Worm (Caenorhabditis elegans): Measurements from ENCODE around the gene pelo-1.

The pelo-1 gene

DNA sequence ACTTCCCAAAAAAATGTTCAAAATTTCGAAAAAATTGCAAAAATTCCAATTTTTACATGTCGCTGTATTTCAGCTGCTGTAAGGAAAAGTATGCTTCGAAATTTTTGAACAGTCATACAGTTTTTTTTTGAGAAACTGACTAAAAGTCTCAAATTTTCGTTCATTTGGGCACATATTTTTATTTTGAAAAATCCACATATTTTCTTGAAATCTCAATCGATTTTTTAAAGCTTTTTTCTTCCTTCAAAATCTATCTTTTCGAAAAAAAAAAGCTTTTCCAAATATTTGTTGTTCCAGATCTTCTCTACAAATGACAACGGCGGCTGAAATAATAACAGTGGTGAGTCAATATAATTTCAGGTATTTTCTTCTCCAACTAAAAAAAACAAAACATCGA is 7.0 kb downstream of the pelo-1 start, which contains the start of gene asd-1:
asd-1 (plus strand) TSS at position 298 of the 397 bp plus-strand sequence.
- TF ChIP-seq daf-12 (tag; optimal IDR thresholded peaks at IDR 0.05) (no peak), snpc-4 (tag; optimal IDR thresholded peaks at IDR 0.05) (no peak), F37D6.2 (tag; optimal IDR thresholded peaks at IDR 0.05) (no peak), ceh-32 (tag; optimal IDR thresholded peaks at IDR 0.05; ENCODE audit: poor library complexity) (no peak), nhr-25 (tag; optimal IDR thresholded peaks at IDR 0.05; ENCODE audit: borderline replicate concordance, insufficient read depth) (no peak), madf-9 (GFP tag; conservative IDR thresholded peaks at IDR 0.05) (no peak), lin-15B (tag; optimal IDR thresholded peaks at IDR 0.05) (no peak), dve-1 (tag; optimal IDR thresholded peaks at IDR 0.05; ENCODE audit: insufficient read depth) (no peak), nhr-102 (tag; optimal IDR thresholded peaks at IDR 0.05) (no peak), zfp-2 (tag; optimal IDR thresholded peaks at IDR 0.05) (no peak), lin-38 (GFP tag; IDR thresholded peaks at IDR 0.05) (no peak), ceh-62 (tag; optimal IDR thresholded peaks at IDR 0.05) (no peak), lsy-2 (tag; optimal IDR thresholded peaks at IDR 0.05) (no peak), saeg-2 (GFP tag; IDR thresholded peaks at IDR 0.05) (no peak), aly-2 (tag; optimal IDR thresholded peaks at IDR 0.05) (no peak), jun-1 (tag; optimal IDR thresholded peaks at IDR 0.05) (no peak), ztf-7 (tag; optimal IDR thresholded peaks at IDR 0.05) (no peak), daf-19 (GFP tag; conservative IDR thresholded peaks at IDR 0.05) (no peak), madf-5 (GFP tag; IDR thresholded peaks at IDR 0.05) (no peak)

DNA sequence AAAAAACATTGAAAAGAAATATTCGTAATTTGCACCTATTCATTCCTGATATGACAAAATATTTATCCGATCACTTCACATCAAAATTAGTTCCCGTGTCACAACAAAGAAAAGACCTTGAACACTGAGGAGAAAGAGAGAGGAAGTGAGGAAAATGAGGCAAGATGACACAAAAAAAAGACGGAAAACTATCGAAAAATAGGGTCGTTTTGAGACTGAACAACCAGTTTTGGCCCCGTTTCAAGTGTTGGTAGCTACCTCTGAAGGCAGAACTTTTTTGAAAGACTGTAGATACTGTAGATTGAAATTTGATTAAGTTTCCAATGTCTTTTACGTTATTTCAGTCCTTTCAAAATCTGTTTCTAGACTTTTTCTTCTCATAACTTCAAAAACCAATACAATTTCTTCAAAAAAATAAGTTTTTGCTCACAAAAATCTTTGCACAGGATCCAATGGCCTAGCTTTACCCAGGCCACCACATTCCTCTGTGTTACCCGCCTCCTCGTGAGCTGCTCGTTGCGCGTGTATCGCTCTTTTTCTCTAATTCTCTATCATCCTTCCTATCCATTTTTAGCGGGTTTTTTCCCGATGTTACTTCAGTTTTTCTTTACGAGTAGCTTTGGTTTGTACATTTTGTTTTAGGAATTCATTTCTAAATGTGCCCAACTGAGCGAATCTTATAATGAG is 7.6 kb downstream of the pelo-1 start:
- TF ChIP-seq aha-1 (tag) (peak; percentile 87), mep-1 (tag; optimal IDR thresholded peaks at IDR 0.05) (peak; percentile 65), F49E8.2 (tag; optimal IDR thresholded peaks at IDR 0.05; ENCODE audit: borderline replicate concordance) (no peak), rbr-2 (tag; optimal IDR thresholded peaks at IDR 0.05) (peak; percentile 45), hlh-30 (tag; optimal IDR thresholded peaks at IDR 0.05; ENCODE audit: insufficient read depth) (peak; percentile 95), fkh-10 (GFP tag; optimal IDR thresholded peaks at IDR 0.05) (peak; percentile 12), mes-2 (tag; optimal IDR thresholded peaks at IDR 0.05; ENCODE audit: poor library complexity, severe bottlenecking) (peak; percentile 86), lsy-2 (tag; optimal IDR thresholded peaks at IDR 0.05) (peak; percentile 49 to 82), dmd-6 (GFP tag; IDR thresholded peaks at IDR 0.05) (0 out of 2 replicates have a peak, but pooled peaks have one; percentile 9), dpl-1 (GFP tag; optimal IDR thresholded peaks at IDR 0.05) (peak; percentile 42), unc-130 (GFP tag; optimal IDR thresholded peaks at IDR 0.05) (peak; percentile 45), fos-1 (tag; optimal IDR thresholded peaks at IDR 0.05) (no peak), hif-1 (tag; optimal IDR thresholded peaks at IDR 0.05) (peak in 1 of 2 experiments; percentile 67), mxl-3 (GFP tag; optimal IDR thresholded peaks at IDR 0.05) (peak; percentile 38), mdl-1 (tag; optimal IDR thresholded peaks at IDR 0.05) (peak; percentile 80 to 91), tra-1 (GFP tag; IDR thresholded peaks at IDR 0.05) (no peak), egl-43 (GFP tag; IDR thresholded peaks at IDR 0.05) (no peak), Y48G9A.11 (GFP tag; IDR thresholded peaks at IDR 0.05) (peak; percentile 52; the same call in 1 of the 2 replicates), lin-38 (GFP tag; IDR thresholded peaks at IDR 0.05) (peak; percentile 30; the same call in 1 of the 2 replicates), hmg-1.1 (GFP tag; IDR thresholded peaks at IDR 0.05) (peak; percentile 68), hlh-11 (tag; optimal IDR thresholded peaks at IDR 0.05) (peak; percentile 25), snpc-4 (tag; optimal IDR thresholded peaks at IDR 0.05) (no peak), nhr-6 (tag; optimal IDR thresholded peaks at IDR 0.05) (peak; percentile 45), nhr-102 (tag; optimal IDR thresholded peaks at IDR 0.05) (no peak)
